Worm (Caenorhabditis elegans) whole organism, midembryonic: ENCODE measurements around the gene srx-23.

ENCODE experiments used
- T22C8.4 ChIP-seq: fragments of 200-800 bp; sonication (Bioruptor generic); IDR thresholded peaks from 2 replicates; pipeline ENCODE4 v1.3.6; 2022; ENCODE audit warnings: missing genetic modification characterization, missing compliant biosample characterization
- cog-1 ChIP-seq: sonication (generic microtip); optimal IDR thresholded peaks from 2 replicates; lab custom pipeline; 2016; ENCODE audit warnings: missing genetic modification characterization, missing compliant biosample characterization
- flt-1 ChIP-seq: fragments of 200-800 bp; sonication (Bioruptor generic); IDR thresholded peaks from 2 replicates; pipeline ENCODE4 v1.3.6; 2022; ENCODE audit warnings: missing genetic modification characterization, missing compliant biosample characterization
- klf-2 ChIP-seq: fragments of 200-800 bp; sonication (Bioruptor generic); conservative IDR thresholded peaks from 2 replicates; pipeline ENCODE4 v1.3.6; 2022; ENCODE audit warnings: missing genetic modification reagents, missing genetic modification characterization, missing compliant biosample characterization
- med-1 ChIP-seq: sonication (generic microtip); optimal IDR thresholded peaks from 2 replicates; lab custom pipeline; 2017; ENCODE audit warnings: missing genetic modification characterization, mild to moderate bottlenecking, missing compliant biosample characterization, antibody characterized with exemption, missing genetic modification reagents; ENCODE audit not compliant: insufficient read depth
- ref-1 ChIP-seq: fragments of 200-800 bp; sonication (Bioruptor generic); conservative IDR thresholded peaks from 2 replicates; pipeline ENCODE4 v1.3.6; 2022; ENCODE audit warnings: missing genetic modification reagents, missing genetic modification characterization, missing compliant biosample characterization
- tab-1 ChIP-seq: fragments of 200-800 bp; sonication (Bioruptor generic); IDR thresholded peaks from 2 replicates; pipeline ENCODE4 v1.3.6; 2022; ENCODE audit warnings: missing genetic modification characterization, missing compliant biosample characterization
- ztf-23 ChIP-seq: fragments of 200-800 bp; sonication (Bioruptor generic); IDR thresholded peaks from 2 replicates; pipeline ENCODE4 v1.3.6; 2022; ENCODE audit warnings: missing genetic modification reagents, missing genetic modification characterization, missing compliant biosample characterization
- ztf-29 ChIP-seq: fragments of 200-800 bp; sonication (Bioruptor generic); IDR thresholded peaks from 2 replicates; pipeline ENCODE4 v1.3.6; 2022; ENCODE audit warnings: missing genetic modification reagents, missing genetic modification characterization, missing compliant biosample characterization

The srx-23 gene

DNA sequence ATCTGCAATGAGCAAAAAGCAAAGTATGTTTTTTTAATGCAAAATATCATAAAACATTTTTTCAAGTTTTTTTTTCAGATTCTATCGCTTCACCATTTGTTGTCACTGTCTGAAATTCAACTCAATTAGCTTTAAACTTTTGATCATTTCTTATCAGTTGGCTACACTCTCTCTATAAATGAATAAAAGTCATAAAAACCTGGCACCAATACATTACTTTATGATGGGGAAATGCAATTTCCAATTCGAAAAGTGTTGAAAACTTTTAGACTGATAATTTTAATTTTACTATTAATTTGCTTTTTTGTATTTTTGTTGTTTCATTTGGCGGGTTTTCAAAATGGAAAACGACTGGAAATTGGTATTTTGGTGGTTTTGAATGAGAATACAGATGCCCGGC is 1.7 kb downstream of the srx-23 start, which contains the start of gene F31F4.1:
F31F4.1 (plus strand) TSS at position 203 of the 400 bp plus-strand sequence.
- TF ChIP-seq ztf-29 (no peak), med-1 (GFP tag; lab: Kevin White, UChicago) (no peak), T22C8.4 (no peak), cog-1 (no peak), klf-2 (GFP tag; lab: Robert Waterston, UW) (no peak), ztf-23 (GFP tag; lab: Robert Waterston, UW) (no peak)

DNA sequence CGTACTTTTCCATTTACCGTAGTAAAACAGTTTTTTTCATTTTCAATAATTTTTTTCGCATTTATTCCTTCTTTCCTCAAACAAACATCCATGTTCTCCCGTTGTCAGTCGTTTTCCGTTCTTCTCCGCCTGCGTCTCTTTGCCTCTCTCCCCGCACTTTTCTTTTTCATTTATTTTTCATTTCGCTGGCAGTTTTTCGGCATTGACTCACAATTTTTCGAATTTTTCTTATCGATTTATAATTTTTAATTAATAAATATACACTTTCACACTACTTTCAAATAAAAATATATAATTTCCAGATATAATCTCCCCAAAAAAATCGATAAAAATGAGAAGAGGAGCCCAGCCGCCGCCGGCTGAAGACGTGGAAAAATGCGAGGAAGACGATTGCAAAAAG is 5.3 kb downstream of the srx-23 start, which contains the start of gene H25P19.1:
H25P19.1 (plus strand) TSS at position 301 of the 400 bp plus-strand sequence.
- no peak for TF ChIP-seq ztf-23 (GFP tag; lab: Robert Waterston, UW)
- TF ChIP-seq ref-1 (GFP tag; lab: Robert Waterston, UW), result no peak
- no peak for TF ChIP-seq tab-1 (GFP tag; lab: Robert Waterston, UW)
- no peak for TF ChIP-seq ztf-29
- no peak for TF ChIP-seq med-1 (GFP tag; lab: Kevin White, UChicago)

DNA sequence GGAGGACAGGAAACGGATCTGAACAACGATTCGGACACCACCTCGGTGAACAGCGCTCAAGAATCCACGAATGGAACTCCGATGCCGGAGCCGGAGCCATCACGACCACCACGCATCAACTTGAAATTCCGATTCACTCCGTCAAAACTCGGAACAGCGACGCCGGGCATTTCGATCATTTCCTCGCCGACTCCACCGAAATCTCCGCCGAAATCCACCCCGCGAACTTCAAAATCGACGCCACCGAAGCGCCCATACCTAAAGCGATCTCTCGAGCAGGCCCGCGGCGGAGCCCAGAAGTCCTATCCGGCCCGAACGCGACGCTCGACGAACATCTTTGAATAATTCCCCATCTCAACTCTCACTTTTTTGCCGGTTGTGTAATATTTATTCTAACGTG is 7.4 kb downstream of the srx-23 start:
- TF ChIP-seq ztf-23 (GFP tag; lab: Robert Waterston, UW), result no peak
- no peak for TF ChIP-seq cog-1
- no peak for TF ChIP-seq ref-1 (GFP tag; lab: Robert Waterston, UW)
- no peak for TF ChIP-seq ztf-29
- no peak for TF ChIP-seq klf-2 (GFP tag; lab: Robert Waterston, UW)
- TF ChIP-seq tab-1 (GFP tag; lab: Robert Waterston, UW), result no peak
- no peak for TF ChIP-seq flt-1 (GFP tag; lab: Robert Waterston, UW)
- TF ChIP-seq T22C8.4, result no peak
- no peak for TF ChIP-seq med-1 (GFP tag; lab: Kevin White, UChicago)

DNA sequence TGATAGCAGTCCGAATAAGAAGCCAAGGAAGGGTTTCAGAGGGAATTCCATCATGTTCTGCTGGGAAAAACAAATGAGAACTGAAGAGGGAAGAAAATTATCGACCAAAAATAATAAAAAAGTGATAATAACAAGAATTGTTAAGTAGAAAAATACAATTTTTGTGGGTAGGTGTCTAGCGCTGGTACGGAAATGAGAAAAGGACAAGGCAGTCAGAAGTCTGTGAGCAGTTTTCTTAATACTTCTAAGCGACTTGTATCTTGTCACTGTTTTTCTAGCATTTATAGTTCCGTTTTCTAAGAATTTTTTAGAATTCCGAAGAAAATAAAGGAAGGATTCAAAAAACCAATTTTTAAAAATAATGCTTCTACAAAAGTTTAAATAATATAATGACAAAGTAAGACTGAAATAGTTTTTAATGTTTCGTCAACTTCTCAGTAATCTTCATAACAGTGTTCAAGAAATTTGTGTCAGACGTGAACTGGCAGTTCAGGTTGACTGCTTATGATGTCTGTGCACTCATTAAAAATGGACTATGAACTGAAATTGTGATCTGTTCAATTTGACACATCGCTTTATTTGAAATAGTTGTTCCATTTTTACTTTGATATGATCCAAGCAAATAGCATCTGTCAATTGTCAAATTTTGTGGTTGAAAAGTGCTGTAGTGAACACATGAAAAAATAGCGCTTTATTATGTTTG is 10.7 kb downstream of the srx-23 start, which contains the start of gene srx-4:
srx-4 (minus strand) TSS at position 51 of the 703 bp plus-strand sequence.
- no peak for TF ChIP-seq flt-1 (GFP tag; lab: Robert Waterston, UW)
- TF ChIP-seq ref-1 (GFP tag; lab: Robert Waterston, UW), result no peak
- no peak for TF ChIP-seq T22C8.4
- TF ChIP-seq ztf-23 (GFP tag; lab: Robert Waterston, UW), result no peak
- no peak for TF ChIP-seq klf-2 (GFP tag; lab: Robert Waterston, UW)
- no peak for TF ChIP-seq tab-1 (GFP tag; lab: Robert Waterston, UW)
- no peak for TF ChIP-seq cog-1
- TF ChIP-seq med-1 (GFP tag; lab: Kevin White, UChicago), result no peak
- TF ChIP-seq ztf-29, result no peak

DNA sequence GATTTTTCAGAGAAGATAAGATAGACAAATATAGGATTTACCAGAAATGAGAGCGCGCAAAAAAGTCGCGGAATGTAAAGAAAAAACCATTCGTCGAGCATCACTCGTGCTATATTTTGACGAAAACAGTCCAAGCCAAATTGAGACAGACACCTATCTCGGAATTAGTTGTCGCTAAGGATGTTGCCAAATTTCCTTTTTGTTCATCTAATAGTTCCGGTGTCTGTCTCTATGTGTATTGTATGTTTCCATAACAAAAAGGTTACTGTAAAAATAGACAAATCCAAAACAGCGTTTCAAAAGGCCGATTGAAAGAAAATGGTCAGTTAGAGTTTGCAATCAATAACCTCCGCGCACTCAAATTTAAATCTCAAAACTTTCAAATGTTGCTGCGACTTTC is 12.5 kb downstream of the srx-23 start, which contains the start of gene srj-53:
srj-53 (minus strand) TSS at position 101 of the 400 bp plus-strand sequence.
- TF ChIP-seq T22C8.4 (no peak), ztf-23 (GFP tag; lab: Robert Waterston, UW) (no peak), med-1 (GFP tag; lab: Kevin White, UChicago) (no peak), tab-1 (GFP tag; lab: Robert Waterston, UW) (no peak), ref-1 (GFP tag; lab: Robert Waterston, UW) (no peak), cog-1 (no peak), flt-1 (GFP tag; lab: Robert Waterston, UW) (no peak), ztf-29 (no peak), klf-2 (GFP tag; lab: Robert Waterston, UW) (no peak)

DNA sequence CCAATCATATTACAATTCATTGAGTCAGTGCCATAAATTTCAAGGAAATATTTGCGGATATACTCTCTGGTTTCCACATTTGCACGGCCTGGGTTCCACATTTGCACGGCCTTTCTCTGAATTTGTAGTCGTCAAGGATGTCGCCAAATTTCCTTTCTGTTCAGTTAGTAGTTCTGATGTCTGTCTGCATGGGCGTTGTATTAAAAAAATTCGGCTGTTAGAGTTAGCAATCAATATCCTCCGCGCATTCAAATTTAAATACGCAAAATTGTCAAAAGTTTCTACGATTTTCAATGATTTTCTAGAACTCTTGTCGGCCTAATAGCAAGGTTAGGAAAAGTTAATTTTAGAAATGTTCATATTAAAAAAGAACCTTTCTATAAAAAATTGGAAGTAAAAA is 13.8 kb downstream of the srx-23 start, which contains the start of gene srj-52:
srj-52 (minus strand) TSS at position 101 of the 400 bp plus-strand sequence.
- TF ChIP-seq med-1 (GFP tag; lab: Kevin White, UChicago), result no peak
- no peak for TF ChIP-seq klf-2 (GFP tag; lab: Robert Waterston, UW)
- no peak for TF ChIP-seq ztf-29
- TF ChIP-seq ztf-23 (GFP tag; lab: Robert Waterston, UW), result no peak
- TF ChIP-seq ref-1 (GFP tag; lab: Robert Waterston, UW), result no peak
- TF ChIP-seq T22C8.4, result no peak
- TF ChIP-seq tab-1 (GFP tag; lab: Robert Waterston, UW), result no peak
- TF ChIP-seq flt-1 (GFP tag; lab: Robert Waterston, UW), result no peak
- no peak for TF ChIP-seq cog-1

DNA sequence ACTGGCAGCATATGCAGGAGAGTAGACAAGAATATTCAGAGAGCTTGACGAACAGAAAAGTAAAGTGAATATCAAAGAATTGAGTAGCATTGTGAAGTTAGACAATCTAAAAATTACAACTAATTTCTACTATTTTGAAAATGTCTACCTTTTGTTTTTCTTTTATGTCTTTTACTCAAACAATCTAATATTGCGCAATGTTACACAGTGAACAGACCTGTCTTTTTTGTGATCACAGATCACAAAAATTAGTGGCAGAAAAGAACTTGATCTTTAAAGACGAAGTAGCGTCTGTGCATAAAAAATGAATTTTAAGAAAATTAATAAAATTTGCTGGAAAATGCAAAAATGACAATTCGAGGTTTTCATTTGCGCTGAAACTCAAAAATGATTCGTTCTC is 16.9 kb downstream of the srx-23 start:
- TF ChIP-seq med-1 (GFP tag; lab: Kevin White, UChicago) (no peak), klf-2 (GFP tag; lab: Robert Waterston, UW) (no peak), tab-1 (GFP tag; lab: Robert Waterston, UW) (no peak)

DNA sequence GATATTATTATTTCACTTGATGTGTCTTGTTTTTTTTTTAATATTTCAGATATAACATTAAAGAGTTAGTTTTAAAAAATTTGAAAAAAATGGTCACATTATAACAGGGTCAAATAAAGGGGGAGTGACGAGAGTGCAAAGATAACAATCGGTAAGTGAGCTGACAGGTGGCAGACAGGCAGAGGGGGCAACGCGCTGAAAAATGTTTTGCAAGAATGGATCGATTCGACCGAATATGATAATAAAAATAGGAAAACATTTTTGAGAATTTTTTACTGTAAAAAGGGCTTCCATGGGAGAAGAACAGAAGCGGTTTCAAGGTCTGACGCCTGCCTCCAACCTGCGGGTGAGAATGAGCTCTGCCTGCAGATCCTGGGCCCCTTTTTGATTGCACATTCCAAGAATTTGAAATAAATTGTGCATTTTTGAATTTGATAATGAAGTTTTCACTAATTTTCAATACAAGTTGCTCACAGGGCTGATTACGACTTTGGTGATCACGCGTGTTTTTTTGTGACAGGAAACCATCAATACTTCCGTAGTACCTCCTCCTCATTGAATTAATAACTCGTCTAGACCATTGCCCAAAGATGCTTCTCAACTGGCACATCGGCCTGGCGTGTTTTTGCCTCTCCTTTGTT is 17.5 kb downstream of the srx-23 start, which contains the start of the genes ugt-29 and srx-5:
ugt-29 (minus strand) TSS at position 101 of the 641 bp plus-strand sequence.
srx-5 (plus strand) TSS at position 591 of the 641 bp plus-strand sequence.
- TF ChIP-seq ref-1 (GFP tag; lab: Robert Waterston, UW), result no peak
- no peak for TF ChIP-seq tab-1 (GFP tag; lab: Robert Waterston, UW)
- no peak for TF ChIP-seq flt-1 (GFP tag; lab: Robert Waterston, UW)
- no peak for TF ChIP-seq med-1 (GFP tag; lab: Kevin White, UChicago)
- TF ChIP-seq klf-2 (GFP tag; lab: Robert Waterston, UW), result no peak
- TF ChIP-seq T22C8.4, result no peak
- TF ChIP-seq ztf-23 (GFP tag; lab: Robert Waterston, UW), result no peak
- no peak for TF ChIP-seq ztf-29
- TF ChIP-seq cog-1, result no peak

DNA sequence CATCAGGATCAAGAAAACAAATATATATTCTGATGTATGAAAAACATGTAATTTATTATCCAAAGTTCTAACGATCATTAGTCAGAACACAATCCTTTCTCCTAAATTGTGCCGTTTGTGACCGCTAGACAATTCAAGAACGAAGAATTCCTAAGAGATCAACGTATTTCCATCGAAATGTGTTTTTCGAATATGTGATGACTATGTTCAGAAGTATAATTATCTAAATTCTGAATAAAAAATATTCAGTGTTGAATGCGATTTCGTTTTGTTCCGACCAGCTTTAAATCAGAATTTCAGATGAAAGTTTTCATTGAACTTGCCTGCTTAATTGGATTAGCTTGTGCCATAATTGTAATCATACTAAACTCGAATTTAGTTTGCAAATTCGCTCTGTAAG is 20.1 kb downstream of the srx-23 start, which contains the start of gene srbc-37:
srbc-37 (plus strand) TSS at position 301 of the 400 bp plus-strand sequence.
- no peak for TF ChIP-seq ztf-23 (GFP tag; lab: Robert Waterston, UW)
- no peak for TF ChIP-seq ztf-29
- TF ChIP-seq tab-1 (GFP tag; lab: Robert Waterston, UW), result no peak
- no peak for TF ChIP-seq T22C8.4
- TF ChIP-seq klf-2 (GFP tag; lab: Robert Waterston, UW), result no peak
- no peak for TF ChIP-seq cog-1
